Worm (Caenorhabditis elegans) whole organism, L1 larva: ENCODE results near the gene pha-1.
A peak's percentile ranks its signal among the peaks of the same experiment; 100 is the strongest.

Source experiments
- C04F5.9 ChIP-seq: sonication (generic microtip); optimal IDR thresholded peaks from 2 replicates; lab custom pipeline; 2016; ENCODE audit warnings: missing genetic modification characterization, missing compliant biosample characterization
- F16B12.6 ChIP-seq: fragments of 150-350 bp; optimal IDR thresholded peaks from 2 replicates; lab custom pipeline; 2014; ENCODE audit warnings: missing biosample characterization, missing genetic modification characterization
- aly-2 ChIP-seq: fragments of 150-350 bp; optimal IDR thresholded peaks from 2 replicates; lab custom pipeline; 2014; ENCODE audit warnings: missing biosample characterization, missing genetic modification characterization
- ama-1 ChIP-seq: fragments of 150-350 bp; optimal IDR thresholded peaks from 2 replicates; lab custom pipeline; 2014
- ceh-8 ChIP-seq: fragments of 200-800 bp; sonication (Bioruptor generic); optimal IDR thresholded peaks from 2 replicates; lab custom pipeline; 2018; ENCODE audit warnings: mild to moderate bottlenecking, missing genetic modification characterization, moderate library complexity, missing compliant biosample characterization
- ceh-82 ChIP-seq, 3 experiments: fragments of 150-350 bp in 1 of 3; sonication (generic microtip) in 2 of 3; optimal IDR thresholded peaks; 2 replicates each; lab custom pipeline; 2014 to 2017; ENCODE audit warnings: missing biosample characterization in 3 of 3, missing genetic modification characterization in 3 of 3
- ceh-90 ChIP-seq: sonication (generic microtip); optimal IDR thresholded peaks from 2 replicates; lab custom pipeline; 2016; ENCODE audit warnings: missing genetic modification characterization, missing compliant biosample characterization
- ces-1 ChIP-seq: fragments of 150-350 bp; optimal IDR thresholded peaks from 2 replicates; lab custom pipeline; 2014; ENCODE audit warnings: missing biosample characterization, missing genetic modification reagents, missing genetic modification characterization
- dpl-1 ChIP-seq, 3 experiments: fragments of 150-350 bp in 2 of 3; sonication (generic microtip) in 1 of 3; optimal IDR thresholded peaks; 2 replicates each; lab custom pipeline; 2014 to 2017; ENCODE audit warnings: missing biosample characterization in 3 of 3, missing genetic modification characterization in 3 of 3, missing genetic modification reagents in 3 of 3
- dsc-1 ChIP-seq: sonication (generic microtip); optimal IDR thresholded peaks from 2 replicates; lab custom pipeline; 2016; ENCODE audit warnings: mild to moderate bottlenecking, missing genetic modification characterization, missing compliant biosample characterization
- efl-1 ChIP-seq, 4 experiments: fragments of 150-350 bp; optimal IDR thresholded peaks in 3 of 4; peaks in 1 of 4; 1 replicate in 1 of 4; 2 replicates in 3 of 4; lab custom pipeline; 2014; ENCODE audit warnings: missing biosample characterization in 2 of 4, missing genetic modification characterization in 2 of 4, missing genetic modification reagents in 2 of 4
- efl-3 ChIP-seq: fragments of 200-800 bp; sonication (Bioruptor generic); optimal IDR thresholded peaks from 2 replicates; lab custom pipeline; 2018; ENCODE audit warnings: mild to moderate bottlenecking, missing genetic modification characterization, missing compliant biosample characterization
- egl-13 ChIP-seq: sonication (generic microtip); optimal IDR thresholded peaks from 2 replicates; lab custom pipeline; 2016; ENCODE audit warnings: missing genotype, missing genetic modification reagents, missing genetic modification characterization, missing compliant biosample characterization
- elt-2 ChIP-seq: sonication (generic microtip); optimal IDR thresholded peaks from 2 replicates; lab custom pipeline; 2016; ENCODE audit warnings: missing genetic modification characterization, mild to moderate bottlenecking, inconsistent platforms, missing compliant biosample characterization, missing genetic modification reagents
- fkh-4 ChIP-seq: sonication (generic microtip); optimal IDR thresholded peaks from 2 replicates; lab custom pipeline; 2016; ENCODE audit warnings: missing compliant biosample characterization, missing genetic modification characterization, borderline replicate concordance
- fkh-8 ChIP-seq: sonication (generic microtip); optimal IDR thresholded peaks from 2 replicates; lab custom pipeline; 2016; ENCODE audit warnings: mild to moderate bottlenecking, missing genetic modification characterization, missing compliant biosample characterization
- grh-1 ChIP-seq: fragments of 200-800 bp; sonication (Bioruptor generic); IDR thresholded peaks from 2 replicates; pipeline ENCODE4 v1.3.6; 2022; ENCODE audit warnings: missing genetic modification reagents, missing genetic modification characterization, missing compliant biosample characterization
- irx-1 ChIP-seq: sonication (generic microtip); optimal IDR thresholded peaks from 2 replicates; lab custom pipeline; 2016; ENCODE audit warnings: missing genetic modification characterization, missing compliant biosample characterization
- isw-1 ChIP-seq: fragments of 200-800 bp; sonication (Bioruptor generic); IDR thresholded peaks from 2 replicates; pipeline ENCODE4 v1.3.6; 2022; ENCODE audit warnings: missing genetic modification characterization, missing compliant biosample characterization
- lin-14 ChIP-seq: fragments of 200-800 bp; sonication (Bioruptor generic); optimal IDR thresholded peaks from 2 replicates; lab custom pipeline; 2018; ENCODE audit warnings: mild to moderate bottlenecking, missing genetic modification characterization, moderate library complexity, missing compliant biosample characterization
- lin-15B ChIP-seq: fragments of 150-350 bp; sonication (generic microtip); optimal IDR thresholded peaks from 3 replicates; lab custom pipeline; 2014; ENCODE audit warnings: missing biosample characterization, missing genetic modification characterization
- lin-35 ChIP-seq, 2 experiments: fragments of 150-350 bp; optimal IDR thresholded peaks; 2 replicates each; lab custom pipeline; 2014; ENCODE audit warnings: missing biosample characterization in 2 of 2, missing genetic modification characterization in 2 of 2, missing genetic modification reagents in 2 of 2
- lir-3 ChIP-seq: sonication (generic microtip); optimal IDR thresholded peaks from 2 replicates; lab custom pipeline; 2016; ENCODE audit warnings: mild to moderate bottlenecking, missing genetic modification characterization, moderate library complexity, missing compliant biosample characterization; ENCODE audit not compliant: poor library complexity
- lsy-2 ChIP-seq, 2 experiments: fragments of 150-350 bp; optimal IDR thresholded peaks; 2 replicates each; lab custom pipeline; 2014; ENCODE audit warnings: missing biosample characterization in 2 of 2, missing genetic modification characterization in 2 of 2
- mep-1 ChIP-seq: fragments of 150-350 bp; optimal IDR thresholded peaks from 2 replicates; lab custom pipeline; 2014; ENCODE audit warnings: missing biosample characterization, missing genetic modification characterization
- nhr-12 ChIP-seq: sonication (generic microtip); optimal IDR thresholded peaks from 2 replicates; lab custom pipeline; 2017; ENCODE audit warnings: missing biosample characterization, missing genetic modification characterization
- nhr-19 ChIP-seq: fragments of 200-800 bp; sonication (Bioruptor generic); conservative IDR thresholded peaks from 2 replicates; pipeline ENCODE4 v1.3.6; 2022; ENCODE audit warnings: missing genetic modification characterization, missing compliant biosample characterization
- nhr-20 ChIP-seq: sonication (generic microtip); optimal IDR thresholded peaks from 2 replicates; lab custom pipeline; 2016; ENCODE audit warnings: mild to moderate bottlenecking, missing genetic modification characterization, missing compliant biosample characterization
- nhr-237 ChIP-seq: fragments of 150-350 bp; optimal IDR thresholded peaks from 2 replicates; lab custom pipeline; 2014; ENCODE audit warnings: missing biosample characterization, missing genetic modification characterization
- nhr-47 ChIP-seq: sonication (generic microtip); optimal IDR thresholded peaks from 2 replicates; lab custom pipeline; 2016; ENCODE audit warnings: mild to moderate bottlenecking, missing genetic modification characterization, moderate library complexity, missing compliant biosample characterization
- nhr-71 ChIP-seq: sonication (generic microtip); optimal IDR thresholded peaks from 2 replicates; lab custom pipeline; 2016; ENCODE audit warnings: mild to moderate bottlenecking, missing genetic modification characterization, moderate library complexity, missing compliant biosample characterization
- nhr-76 ChIP-seq: sonication (generic microtip); optimal IDR thresholded peaks from 2 replicates; lab custom pipeline; 2017; ENCODE audit warnings: missing biosample characterization, missing genetic modification characterization
- nhr-77 ChIP-seq: fragments of 150-350 bp; optimal IDR thresholded peaks from 2 replicates; lab custom pipeline; 2014; ENCODE audit warnings: missing biosample characterization, missing genetic modification characterization
- nhr-85 ChIP-seq: sonication (generic microtip); peaks from one replicate; lab custom pipeline; 2016; ENCODE audit warnings: missing genetic modification characterization, inconsistent platforms, missing compliant biosample characterization
- nhr-90 ChIP-seq: sonication (generic microtip); optimal IDR thresholded peaks from 2 replicates; lab custom pipeline; 2016; ENCODE audit warnings: mild to moderate bottlenecking, missing genetic modification characterization, missing compliant biosample characterization; ENCODE audit not compliant: poor library complexity
- pag-3 ChIP-seq: sonication (generic microtip); optimal IDR thresholded peaks from 2 replicates; lab custom pipeline; 2017; ENCODE audit warnings: missing genetic modification characterization, mild to moderate bottlenecking, missing compliant biosample characterization, antibody characterized with exemption, borderline replicate concordance; ENCODE audit not compliant: insufficient read depth
- pax-3 ChIP-seq: fragments of 200-800 bp; sonication (Bioruptor generic); optimal IDR thresholded peaks from 2 replicates; lab custom pipeline; 2018; ENCODE audit warnings: mild to moderate bottlenecking, missing genetic modification characterization, moderate library complexity, missing compliant biosample characterization
- rnt-1 ChIP-seq: sonication (generic microtip); optimal IDR thresholded peaks from 2 replicates; lab custom pipeline; 2016; ENCODE audit warnings: mild to moderate bottlenecking, missing genetic modification characterization, moderate library complexity, missing compliant biosample characterization
- skn-1 ChIP-seq: fragments of 150-350 bp; optimal IDR thresholded peaks from 2 replicates; lab custom pipeline; 2014; ENCODE audit warnings: missing biosample characterization, missing genetic modification characterization
- snu-23 ChIP-seq: sonication (generic microtip); optimal IDR thresholded peaks from 2 replicates; lab custom pipeline; 2016; ENCODE audit warnings: missing genetic modification characterization, missing compliant biosample characterization
- sox-4 ChIP-seq: sonication (generic microtip); optimal IDR thresholded peaks from 2 replicates; lab custom pipeline; 2016; ENCODE audit warnings: missing genetic modification characterization, missing compliant biosample characterization
- sup-37 ChIP-seq: fragments of 200-800 bp; sonication (Bioruptor generic); optimal IDR thresholded peaks from 2 replicates; lab custom pipeline; 2018; ENCODE audit warnings: mild to moderate bottlenecking, missing genetic modification characterization, missing compliant biosample characterization
- swsn-7 ChIP-seq: sonication (generic microtip); optimal IDR thresholded peaks from 2 replicates; lab custom pipeline; 2016; ENCODE audit warnings: missing genetic modification characterization, missing compliant biosample characterization
- tbx-2 ChIP-seq: sonication (generic microtip); optimal IDR thresholded peaks from 2 replicates; lab custom pipeline; 2016; ENCODE audit warnings: missing genetic modification characterization, missing compliant biosample characterization
- unc-86 ChIP-seq: sonication (generic microtip); optimal IDR thresholded peaks from 2 replicates; lab custom pipeline; 2016; ENCODE audit warnings: missing genetic modification characterization, missing compliant biosample characterization
- unc-98 ChIP-seq: fragments of 200-800 bp; sonication (Bioruptor generic); IDR thresholded peaks from 2 replicates; pipeline ENCODE4 v1.3.6; 2022; ENCODE audit warnings: missing genetic modification characterization, missing compliant biosample characterization
- xbp-1 ChIP-seq: sonication (generic microtip); optimal IDR thresholded peaks from 2 replicates; lab custom pipeline; 2016; ENCODE audit warnings: missing genetic modification characterization, missing compliant biosample characterization
- zip-4 ChIP-seq: fragments of 200-800 bp; sonication (Bioruptor generic); optimal IDR thresholded peaks from 2 replicates; lab custom pipeline; 2018; ENCODE audit warnings: mild to moderate bottlenecking, missing genetic modification characterization, moderate library complexity, missing compliant biosample characterization
- ztf-11 ChIP-seq, 2 experiments: sonication (generic microtip); optimal IDR thresholded peaks; 2 replicates each; lab custom pipeline; 2016 to 2017; ENCODE audit warnings: missing genetic modification characterization in 2 of 2, missing biosample characterization in 1 of 2, missing compliant biosample characterization in 1 of 2
- ztf-4 ChIP-seq: fragments of 150-350 bp; optimal IDR thresholded peaks from 2 replicates; lab custom pipeline; 2014; ENCODE audit warnings: missing biosample characterization, missing genetic modification characterization

Gene pha-1

ce11 chrIII:11110756-11111155, 20.8 kb upstream of the pha-1 start (continued):
- TF ChIP-seq skn-1 (tag; lab: Kevin White, UChicago) = peak; percentile 55
- peak; percentile 74 for TF ChIP-seq ceh-90
- TF ChIP-seq elt-2 (tag; lab: Kevin White, UChicago) = peak; percentile 57

ce11 chrIII:11112718-11113117, 18.9 kb upstream of the pha-1 start:
- TF ChIP-seq ama-1 (lab: Kevin White, UChicago) (no peak), ces-1 (GFP tag; lab: Kevin White, UChicago) (no peak), nhr-237 (tag; lab: Kevin White, UChicago) (no peak), snu-23 (GFP tag; lab: Kevin White, UChicago) (peak; percentile 61), ztf-4 (no peak), tbx-2 (tag; lab: Kevin White, UChicago) (peak; percentile 74), dpl-1 (GFP tag; optimal IDR thresholded peaks at IDR 0.05; lab: Kevin White, UChicago) (peak; percentile 34 to 57 (median 56)), fkh-4 (tag; lab: Kevin White, UChicago) (peak; percentile 33), mep-1 (tag; lab: Kevin White, UChicago) (peak; percentile 38), pax-3 (peak; percentile 52), efl-3 (no peak), xbp-1 (tag; lab: Kevin White, UChicago) (peak; percentile 58), nhr-90 (tag; lab: Kevin White, UChicago) (peak; percentile 77), nhr-77 (tag; lab: Kevin White, UChicago) (peak; percentile 5), pag-3 (tag; lab: Kevin White, UChicago) (no peak), sox-4 (peak; percentile 57), fkh-8 (peak; percentile 61), nhr-20 (tag; lab: Kevin White, UChicago) (peak; percentile 65), isw-1 (GFP tag; lab: Robert Waterston, UW) (peak; percentile 59), F16B12.6 (no peak), nhr-85 (tag; lab: Kevin White, UChicago) (peak; percentile 71), zip-4 (GFP tag; lab: Kevin White, UChicago) (peak; percentile 46), lin-15B (tag; lab: Kevin White, UChicago) (peak; percentile 53), sup-37 (GFP tag; lab: Kevin White, UChicago) (no peak), swsn-7 (tag; lab: Kevin White, UChicago) (peak; percentile 63), dsc-1 (tag; lab: Kevin White, UChicago) (peak; percentile 67), C04F5.9 (tag; lab: Kevin White, UChicago) (peak; percentile 50), nhr-19 (GFP tag; lab: Robert Waterston, UW) (peak; percentile 75), egl-13 (tag; lab: Kevin White, UChicago) (peak; percentile 59), lin-14 (GFP tag; lab: Kevin White, UChicago) (peak; percentile 77), lin-35 (GFP tag; optimal IDR thresholded peaks at IDR 0.05; lab: Kevin White, UChicago) (peak; percentile 32 to 59), nhr-12 (tag; lab: Kevin White, UChicago) (no peak), nhr-76 (no peak), ztf-11 (tag; optimal IDR thresholded peaks at IDR 0.05; lab: Kevin White, UChicago) (peak in 1 of 2 experiments; percentile 71), irx-1 (tag; lab: Kevin White, UChicago) (peak; percentile 67), unc-98 (GFP tag; lab: Robert Waterston, UW) (peak; percentile 46; the same call in 1 of the 2 replicates), ceh-90 (peak; percentile 75), rnt-1 (peak; percentile 93), grh-1 (GFP tag; lab: Robert Waterston, UW) (peak; percentile 59), unc-86 (tag; lab: Kevin White, UChicago) (peak; percentile 46), nhr-47 (peak; percentile 82), efl-1 (optimal IDR thresholded peaks at IDR 0.05; lab: Kevin White, UChicago) (peak; percentile 32 to 74), efl-1 (GFP tag; optimal IDR thresholded peaks at IDR 0.05 in 1 of 2; lab: Kevin White, UChicago) (peak; percentile 66 to 95), nhr-71 (tag; lab: Kevin White, UChicago) (peak; percentile 77), aly-2 (no peak), ceh-8 (GFP tag; lab: Kevin White, UChicago) (peak; percentile 36), ceh-82 (tag; optimal IDR thresholded peaks at IDR 0.05; lab: Kevin White, UChicago) (peak; percentile 10 to 29 (median 14)), lsy-2 (tag; optimal IDR thresholded peaks at IDR 0.05; lab: Kevin White, UChicago) (peak; percentile 38 to 43), lir-3 (peak; percentile 81)
